Worm (Caenorhabditis elegans) whole organism, L1 larva: Measurements from ENCODE around the gene T20G5.8.
A peak's percentile ranks its signal among the peaks of the same experiment; 100 is the strongest.

Experiments used
- C16A3.4 ChIP-seq: fragments of 150-350 bp; optimal IDR thresholded peaks from 2 replicates; lab custom pipeline; 2014; ENCODE audit warnings: missing biosample characterization, missing genetic modification characterization
- dsc-1 ChIP-seq: sonication (generic microtip); optimal IDR thresholded peaks from 2 replicates; lab custom pipeline; 2016; ENCODE audit warnings: mild to moderate bottlenecking, missing genetic modification characterization, missing compliant biosample characterization
- jun-1 ChIP-seq: fragments of 150-350 bp; optimal IDR thresholded peaks from 2 replicates; lab custom pipeline; 2014; ENCODE audit warnings: missing biosample characterization, missing genetic modification reagents, missing genetic modification characterization
- lin-39 ChIP-seq: fragments of 150-350 bp; optimal IDR thresholded peaks from 2 replicates; lab custom pipeline; 2014; ENCODE audit warnings: missing biosample characterization, missing genetic modification reagents, missing genetic modification characterization
- mab-9 ChIP-seq: fragments of 200-800 bp; sonication (Bioruptor generic); IDR thresholded peaks from 2 replicates; pipeline ENCODE4 v1.3.6; 2022; ENCODE audit warnings: missing genetic modification reagents, missing genetic modification characterization, missing compliant biosample characterization
- mdl-1 ChIP-seq, 2 experiments: fragments of 150-350 bp; optimal IDR thresholded peaks; 2 replicates each; lab custom pipeline; 2014 to 2017; ENCODE audit warnings: missing biosample characterization in 2 of 2, missing genetic modification characterization in 2 of 2, inconsistent platforms in 1 of 2
- nhr-12 ChIP-seq: sonication (generic microtip); optimal IDR thresholded peaks from 2 replicates; lab custom pipeline; 2017; ENCODE audit warnings: missing biosample characterization, missing genetic modification characterization
- pqm-1 ChIP-seq: sonication (generic microtip); optimal IDR thresholded peaks from 3 replicates; lab custom pipeline; 2017; ENCODE audit warnings: missing biosample characterization, missing genetic modification characterization
- sox-4 ChIP-seq: sonication (generic microtip); optimal IDR thresholded peaks from 2 replicates; lab custom pipeline; 2016; ENCODE audit warnings: missing genetic modification characterization, missing compliant biosample characterization
- sptf-1 ChIP-seq: fragments of 150-350 bp; optimal IDR thresholded peaks from 2 replicates; lab custom pipeline; 2014; ENCODE audit warnings: missing biosample characterization, missing genetic modification characterization
- tbx-2 ChIP-seq: sonication (generic microtip); optimal IDR thresholded peaks from 2 replicates; lab custom pipeline; 2016; ENCODE audit warnings: missing genetic modification characterization, missing compliant biosample characterization
- xbp-1 ChIP-seq: sonication (generic microtip); optimal IDR thresholded peaks from 2 replicates; lab custom pipeline; 2016; ENCODE audit warnings: missing genetic modification characterization, missing compliant biosample characterization
- ztf-4 ChIP-seq: fragments of 150-350 bp; optimal IDR thresholded peaks from 2 replicates; lab custom pipeline; 2014; ENCODE audit warnings: missing biosample characterization, missing genetic modification characterization

- TF ChIP-seq nhr-12 (tag; lab: Kevin White, UChicago) (no peak), jun-1 (tag; lab: Kevin White, UChicago) (no peak), sptf-1 (tag; lab: Kevin White, UChicago) (no peak), pqm-1 (tag; lab: Kevin White, UChicago) (no peak), C16A3.4 (tag; lab: Kevin White, UChicago) (peak; percentile 65), dsc-1 (peak; percentile 12), ztf-4 (peak; percentile 64), mab-9 (GFP tag; lab: Robert Waterston, UW) (no peak), sox-4 (tag; lab: Kevin White, UChicago) (no peak), tbx-2 (peak; percentile 74), xbp-1 (tag; lab: Kevin White, UChicago) (peak; percentile 74), mdl-1 (tag; optimal IDR thresholded peaks at IDR 0.05; lab: Kevin White, UChicago) (peak; percentile 28 to 94), lin-39 (no peak)
Measured at ce11 chrIII:10216585-10217278, 17.6 kb downstream of the T20G5.8 start, which contains the start of gene cts-1.
